Fruit fly (Drosophila melanogaster) whole organism, larva: ENCODE measurements around the gene CG13033.

Experiments
- noc ChIP-seq: fragments of 200-800 bp; sonication (Bioruptor generic); optimal IDR thresholded peaks from 3 replicates; lab custom pipeline; 2019; ENCODE audit warnings: missing biosample characterization, mild to moderate bottlenecking, missing genetic modification characterization, moderate library complexity

Gene CG13033

DNA sequence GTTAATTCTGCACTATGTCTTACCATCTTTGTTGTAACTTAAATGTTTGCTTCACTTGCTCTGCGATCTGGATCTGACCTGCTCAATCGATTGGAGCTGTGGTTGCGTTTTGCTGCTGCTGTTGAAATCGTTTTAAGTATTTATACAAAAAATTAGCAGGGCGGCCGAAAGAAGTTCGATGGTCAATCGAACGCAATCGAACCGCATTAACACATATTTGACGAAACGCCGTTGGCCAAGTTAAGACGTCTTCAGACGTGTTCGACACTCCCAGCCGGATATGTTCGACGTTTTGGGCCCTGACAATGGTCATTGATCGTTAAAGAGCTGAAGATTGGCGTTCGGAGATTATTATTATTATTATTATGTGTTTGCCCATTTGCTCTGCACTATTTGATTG is at the start of gene CG13033:
TSS of gene CG13033 (minus strand) at position 118 of the 400 bp plus-strand sequence.
- TF ChIP-seq noc (tag; lab: Kevin White, UChicago): no peak

- TF ChIP-seq noc (tag; lab: Kevin White, UChicago): no peak
Observed at dm6 chr3L:16594922-16595518, 49.6 kb upstream of the CG13033 start, which contains the start of the genes spd-2 and Apl. spd-2 (minus strand) TSS chr3L:16595014. Apl (plus strand) TSS chr3L:16595181.

- TF ChIP-seq noc (tag; lab: Kevin White, UChicago): no peak
Observed at dm6 chr3L:16590860-16591259, 45.4 kb upstream of the CG13033 start, which contains the start of gene tra. tra (minus strand) TSS chr3L:16591050.

DNA sequence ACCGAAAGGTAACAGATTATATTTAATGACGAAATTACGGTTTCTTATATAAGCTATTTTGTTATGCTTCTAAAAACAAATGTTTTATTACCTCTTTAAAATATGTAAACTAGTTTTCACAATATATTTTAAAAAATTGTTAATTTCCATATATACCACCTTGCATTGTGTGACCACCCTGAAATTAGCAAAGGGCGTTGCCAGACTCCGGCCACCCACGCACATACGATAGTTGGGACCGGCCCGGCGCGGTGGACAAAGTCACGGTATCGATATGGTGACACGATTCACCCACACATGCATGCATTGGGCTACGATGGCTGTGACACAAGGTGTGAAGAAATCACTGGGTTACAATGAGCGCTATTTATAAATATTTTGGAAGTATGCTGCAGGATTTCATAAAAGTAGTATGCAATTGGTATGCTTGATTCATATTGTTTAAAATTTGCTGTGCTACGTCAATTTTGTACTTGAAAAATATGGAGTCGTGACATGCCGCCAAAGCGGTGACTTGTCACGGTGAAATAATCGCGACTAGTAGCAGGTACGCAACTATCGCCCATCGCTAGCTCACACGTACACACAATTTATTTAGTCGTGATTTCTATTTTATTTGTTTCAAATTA is 42.7 kb upstream of the CG13033 start:
- peak; percentile 33 for TF ChIP-seq noc (tag; lab: Kevin White, UChicago)

DNA sequence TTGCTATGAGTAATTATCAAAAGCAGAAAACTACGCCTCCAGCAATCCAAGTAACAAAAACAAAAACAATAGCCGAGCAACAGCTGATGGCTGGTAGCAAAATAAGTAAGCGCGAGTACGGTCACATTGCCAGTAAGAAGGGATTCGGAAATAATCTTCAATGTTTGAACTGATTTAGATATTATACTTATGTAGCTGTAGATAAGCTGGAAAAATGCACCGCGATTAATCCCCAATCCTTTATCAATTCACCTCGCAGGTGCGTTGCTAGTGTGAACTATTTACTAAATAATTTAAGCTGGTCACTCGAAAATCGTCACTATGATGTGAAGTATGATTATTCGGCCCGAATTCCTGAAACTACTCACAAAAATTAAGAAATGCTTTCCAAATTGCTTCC is 41.6 kb upstream of the CG13033 start, which contains the start of the genes Syx8 and CG32163:
TSS of gene Syx8 (minus strand) at position 69 of the 400 bp plus-strand sequence.
TSS of gene CG32163 (plus strand) at position 169 of the 400 bp plus-strand sequence.
- TF ChIP-seq noc (tag; lab: Kevin White, UChicago): peak; percentile 22

DNA sequence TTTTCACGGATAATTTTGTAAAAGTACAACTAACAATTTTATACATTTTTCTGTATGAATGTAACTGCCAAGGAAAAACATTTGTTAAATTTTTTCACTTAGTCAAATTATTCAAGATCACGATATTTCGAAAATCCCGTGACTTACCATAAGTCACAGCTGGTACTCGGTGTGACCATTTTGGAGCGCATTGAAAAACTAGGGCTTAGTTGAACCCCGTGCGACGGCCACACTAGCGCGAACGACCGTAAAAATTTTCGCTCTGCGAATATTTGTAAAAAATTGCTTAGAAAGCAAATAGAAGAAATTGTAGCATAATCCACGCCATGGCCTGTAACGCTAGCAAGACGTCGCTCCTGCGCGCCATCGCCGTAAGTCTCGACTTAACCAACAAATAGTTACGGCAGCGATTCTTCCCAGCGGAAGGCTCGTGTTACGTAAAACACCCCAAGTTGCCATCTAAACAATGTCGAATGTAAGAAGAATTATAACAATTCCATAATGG is 38.7 kb upstream of the CG13033 start, which contains the start of gene UQCR-C2:
TSS of gene UQCR-C2 (plus strand) at position 51 of the 505 bp plus-strand sequence.
- peak; percentile 0 for TF ChIP-seq noc (tag; lab: Kevin White, UChicago)

- peak; percentile 44 for TF ChIP-seq noc (tag; lab: Kevin White, UChicago)
Observed at dm6 chr3L:16582678-16583315, 37.4 kb upstream of the CG13033 start, which contains the start of gene Rpn12. Rpn12 (plus strand) TSS chr3L:16583028.

- peak; percentile 64 for TF ChIP-seq noc (tag; lab: Kevin White, UChicago)
Observed at dm6 chr3L:16581201-16581705, 35.8 kb upstream of the CG13033 start, which contains the start of gene Smn. Smn (minus strand) TSS chr3L:16581547.

DNA sequence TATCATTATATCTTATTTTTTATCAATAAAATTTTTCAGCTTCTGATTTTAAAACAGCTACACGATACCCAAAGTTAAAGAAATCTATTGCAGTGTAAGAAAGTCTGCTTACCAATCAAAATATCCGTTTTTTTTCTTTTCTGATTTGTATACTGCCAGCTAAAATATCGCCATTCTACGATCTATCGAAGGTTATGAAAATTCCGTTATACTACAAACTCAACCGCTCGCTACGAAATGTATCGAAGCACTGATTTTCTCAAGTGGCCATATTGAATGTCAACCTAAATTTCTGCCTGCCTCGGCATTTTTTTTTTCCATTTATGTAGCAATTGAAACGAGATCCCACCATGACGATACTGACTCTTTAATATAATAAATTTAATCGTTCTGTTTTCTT is 34.6 kb upstream of the CG13033 start, which contains the start of gene nxf2:
TSS of gene nxf2 (minus strand) at position 258 of the 400 bp plus-strand sequence.
- TF ChIP-seq noc (tag; lab: Kevin White, UChicago): no peak

DNA sequence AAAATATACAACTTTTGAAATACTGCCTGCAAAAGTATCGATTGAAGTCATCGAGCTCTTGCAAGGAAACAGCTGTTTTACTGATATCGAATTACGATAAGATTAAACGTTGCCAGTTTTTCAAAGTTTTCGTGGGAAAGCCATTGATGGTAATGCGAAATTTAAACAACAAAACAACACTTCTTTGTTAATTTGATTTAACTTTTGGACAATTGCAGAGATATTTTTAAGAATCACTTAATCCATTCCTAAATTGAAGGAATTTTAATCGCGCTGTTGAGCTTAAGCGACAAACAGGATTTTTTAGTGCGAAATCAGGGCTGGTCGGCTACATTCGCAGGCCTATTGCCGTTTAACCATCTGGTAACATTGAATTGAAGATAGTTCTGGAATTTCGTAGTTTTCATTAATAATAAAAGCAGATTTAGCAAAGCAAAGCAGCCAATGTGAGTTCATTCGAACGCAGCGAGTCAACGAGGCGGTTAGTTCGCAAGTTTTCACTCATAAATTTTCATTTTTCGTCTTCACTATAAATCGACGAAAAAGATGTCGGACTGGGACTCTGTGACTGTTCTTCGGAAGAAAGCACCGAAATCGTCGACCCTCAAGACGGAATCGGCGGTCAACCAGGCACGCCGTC is 29.0 kb upstream of the CG13033 start, which contains the start of gene mbf1:
TSS of gene mbf1 (plus strand) at position 130 of the 640 bp plus-strand sequence.
- peak; percentile 36 for TF ChIP-seq noc (tag; lab: Kevin White, UChicago)

DNA sequence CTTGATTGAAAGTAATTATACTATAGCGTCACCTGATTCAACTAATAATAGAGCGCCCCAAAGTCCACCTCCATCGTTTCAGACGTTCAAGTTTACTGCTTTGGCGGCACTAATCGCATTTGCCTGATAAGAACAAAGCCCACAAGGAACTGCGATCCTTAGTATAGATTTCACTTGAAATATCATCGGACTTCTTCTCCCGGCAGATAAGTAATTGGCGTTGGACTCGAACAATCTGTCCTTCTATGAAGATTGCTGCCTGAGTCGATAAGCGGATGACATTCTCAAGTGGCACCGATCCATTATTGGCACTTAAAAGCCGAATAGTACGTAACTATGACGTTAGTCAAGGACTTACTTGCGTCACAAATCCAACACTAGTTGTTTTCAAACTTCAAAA is 27.8 kb upstream of the CG13033 start, which contains the start of gene Mipp1:
TSS of gene Mipp1 (minus strand) at position 101 of the 400 bp plus-strand sequence.
- TF ChIP-seq noc (tag; lab: Kevin White, UChicago): peak; percentile 19

- TF ChIP-seq noc (tag; lab: Kevin White, UChicago): no peak
Observed at dm6 chr3L:16572208-16572607, 26.8 kb upstream of the CG13033 start.

- no peak for TF ChIP-seq noc (tag; lab: Kevin White, UChicago)
Observed at dm6 chr3L:16571739-16572063, 26.3 kb upstream of the CG13033 start.

DNA sequence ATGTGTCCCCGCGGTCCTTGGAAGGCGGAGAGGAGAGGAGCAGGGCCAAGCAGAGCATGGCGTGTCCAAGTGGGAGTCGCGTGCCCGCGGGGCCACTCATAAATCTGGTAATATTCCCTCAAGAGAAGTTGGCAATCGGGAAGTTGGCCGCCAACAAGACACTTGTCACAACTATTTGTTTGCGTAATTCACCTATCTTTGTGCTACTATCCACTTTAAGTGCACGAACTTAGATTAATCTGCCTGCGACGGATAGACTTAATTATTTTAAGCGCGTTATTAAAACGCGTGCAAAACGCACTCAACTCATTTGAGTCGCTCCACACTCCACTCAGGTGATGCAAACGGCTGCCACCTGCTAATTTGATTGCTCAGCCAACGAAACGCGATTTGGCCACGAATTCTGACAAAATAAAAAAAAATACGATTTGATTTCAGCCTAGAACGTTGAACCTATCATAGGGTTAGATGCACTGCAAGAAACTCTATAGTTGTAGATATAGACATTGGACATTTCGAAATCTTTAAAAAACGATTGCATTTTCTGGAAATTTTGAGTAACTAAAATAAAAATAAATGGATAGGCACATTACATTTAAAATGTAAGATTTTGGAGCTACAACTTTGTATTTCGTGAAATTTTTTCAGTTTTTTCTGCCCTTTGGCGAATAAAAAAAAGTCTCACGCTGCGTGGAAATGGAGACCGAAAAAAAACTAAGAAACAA is 25.7 kb upstream of the CG13033 start:
- no peak for TF ChIP-seq noc (tag; lab: Kevin White, UChicago)
